Worm (Caenorhabditis elegans) whole organism, mixed stage, embryonic: ENCODE results near the gene srh-220.

ENCODE experiments used
- M03D4.4 ChIP-seq: sonication (generic microtip); optimal IDR thresholded peaks from 2 replicates; lab custom pipeline; 2017; ENCODE audit warnings: mild to moderate bottlenecking, missing genetic modification characterization, missing compliant biosample characterization
- ces-1 ChIP-seq: fragments of 150-350 bp; optimal IDR thresholded peaks from 2 replicates; lab custom pipeline; 2014; ENCODE audit warnings: missing biosample characterization, missing genetic modification reagents, missing genetic modification characterization
- lsy-2 ChIP-seq: fragments of 150-350 bp; optimal IDR thresholded peaks from 2 replicates; lab custom pipeline; 2014; ENCODE audit warnings: missing biosample characterization, missing genetic modification characterization
- mab-5 ChIP-seq: fragments of 150-350 bp; optimal IDR thresholded peaks from 2 replicates; lab custom pipeline; 2014; ENCODE audit warnings: missing biosample characterization, missing genetic modification characterization
- mep-1 ChIP-seq: fragments of 150-350 bp; optimal IDR thresholded peaks from 2 replicates; lab custom pipeline; 2017; ENCODE audit warnings: missing biosample characterization, missing genetic modification reagents, missing genetic modification characterization, inconsistent platforms
- sem-2 ChIP-seq: fragments of 200-800 bp; sonication (Bioruptor generic); optimal IDR thresholded peaks from 2 replicates; lab custom pipeline; 2018; ENCODE audit warnings: mild to moderate bottlenecking, missing genetic modification characterization, missing compliant biosample characterization
- snpc-4 ChIP-seq: fragments of 150-350 bp; optimal IDR thresholded peaks from 2 replicates; lab custom pipeline; 2014; ENCODE audit warnings: missing biosample characterization, missing genetic modification characterization
- unc-62 ChIP-seq: fragments of 150-350 bp; optimal IDR thresholded peaks from 2 replicates; lab custom pipeline; 2014; ENCODE audit warnings: missing biosample characterization, missing genetic modification reagents, missing genetic modification characterization

ce11 chrIV:4016723-4017122 lies 38.9 kb upstream of the srh-220 start:
- TF ChIP-seq M03D4.4 (tag; lab: Kevin White, UChicago) (no peak), sem-2 (no peak), mep-1 (tag; lab: Kevin White, UChicago) (no peak), mab-5 (tag; lab: Kevin White, UChicago) (no peak), lsy-2 (tag; lab: Kevin White, UChicago) (no peak), ces-1 (no peak), unc-62 (GFP tag; lab: Kevin White, UChicago) (no peak), snpc-4 (tag; lab: Kevin White, UChicago) (no peak)
